Fruit fly (Drosophila melanogaster): ENCODE measurements around the gene CG34126.

DNA sequence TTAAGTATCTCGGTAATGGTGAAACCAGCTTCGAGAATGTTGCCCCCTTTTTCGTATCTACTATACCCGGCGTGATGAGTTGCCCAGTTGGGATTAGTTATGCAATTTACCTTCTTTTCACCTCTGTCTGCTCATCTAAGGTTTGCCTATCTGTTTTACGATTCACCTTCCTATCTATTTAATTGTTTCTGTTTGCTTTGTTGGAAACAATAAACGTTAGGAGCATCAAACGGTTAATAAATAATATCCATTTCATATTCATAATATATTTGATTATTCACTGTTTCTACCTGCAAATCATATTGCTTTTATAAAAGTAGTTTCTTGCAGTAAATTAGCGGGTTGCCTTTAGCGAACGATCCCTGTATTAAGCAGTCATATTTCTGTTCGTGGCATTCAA lies 25.8 kb downstream of the CG34126 start:
- TF ChIP-seq toe (GFP tag; optimal IDR thresholded peaks at IDR 0.05): no peak
- peak; percentile 13 for TF ChIP-seq CG11617 (GFP tag; optimal IDR thresholded peaks at IDR 0.05)
- TF ChIP-seq Hr96 (GFP tag; optimal IDR thresholded peaks at IDR 0.05): no peak
- TF ChIP-seq tj (GFP tag; optimal IDR thresholded peaks at IDR 0.05): peak; percentile 4
- TF ChIP-seq Clk (GFP tag; optimal IDR thresholded peaks at IDR 0.05): no peak
- peak; percentile 65 for TF ChIP-seq cic (GFP tag; optimal IDR thresholded peaks at IDR 0.05)
- no peak for TF ChIP-seq Mnt (GFP tag; optimal IDR thresholded peaks at IDR 0.05)
- no peak for TF ChIP-seq kay (GFP tag; ENCODE audit: borderline replicate concordance)
- TF ChIP-seq CG33017 (tag; optimal IDR thresholded peaks at IDR 0.05): peak; percentile 76
- TF ChIP-seq bab1 (GFP tag; optimal IDR thresholded peaks at IDR 0.05): peak; percentile 40
- TF ChIP-seq CG5204 (GFP tag; optimal IDR thresholded peaks at IDR 0.05): no peak
- TF ChIP-seq CG12768 (GFP tag; optimal IDR thresholded peaks at IDR 0.05): peak; percentile 60
- TF ChIP-seq pad (GFP tag; optimal IDR thresholded peaks at IDR 0.05): peak; percentile 22
- no peak for TF ChIP-seq CG1620 (GFP tag; optimal IDR thresholded peaks at IDR 0.05)

Data from whole organism, adult.